Worm (Caenorhabditis elegans): Measurements from ENCODE around the gene col-140.

col-140 gene

DNA sequence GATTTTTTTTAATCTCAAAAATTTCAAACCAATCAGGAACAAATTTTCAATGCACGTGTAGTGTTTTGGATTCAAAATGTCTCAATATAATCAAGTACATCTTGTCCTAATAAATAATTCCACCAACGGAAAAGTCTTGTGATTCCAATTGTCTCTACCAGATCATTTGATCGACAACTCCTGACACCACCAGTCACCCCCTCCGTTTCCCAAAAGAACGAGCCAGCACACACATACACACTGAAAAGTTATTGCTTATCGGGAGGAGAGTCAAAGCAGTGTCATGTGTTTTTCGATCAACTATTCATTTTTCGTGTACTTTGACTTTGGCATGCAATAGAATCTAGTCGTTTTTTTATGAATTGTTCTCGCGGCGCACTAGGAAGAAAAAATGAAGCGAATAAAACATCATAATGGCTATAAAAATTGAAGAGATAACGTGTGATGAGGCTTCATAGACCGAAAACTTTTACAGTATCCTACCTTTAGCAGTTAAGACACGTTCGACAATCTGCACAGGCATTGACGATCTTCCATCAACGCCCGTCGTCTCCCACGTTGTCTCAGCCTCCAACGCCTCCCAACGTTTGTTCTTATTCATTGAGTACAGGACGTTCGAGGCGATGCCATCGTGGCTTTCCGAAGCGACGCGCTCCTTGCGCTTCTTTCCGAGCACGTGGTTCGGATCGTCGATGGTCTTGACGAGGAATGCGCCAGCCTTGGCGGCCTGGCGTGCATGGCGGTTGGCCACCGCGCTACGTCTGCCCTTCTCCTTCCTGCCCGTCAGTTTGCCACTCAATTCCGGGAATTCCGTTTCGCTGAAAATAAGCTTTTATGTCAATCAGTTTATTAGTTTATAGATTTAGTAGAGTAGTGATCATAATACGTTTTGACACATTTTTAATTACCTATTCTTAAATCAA is 7.0 kb upstream of the col-140 start:
- TF ChIP-seq ceh-31 (tag; optimal IDR thresholded peaks at IDR 0.05) (no peak), hlh-30 (tag; optimal IDR thresholded peaks at IDR 0.05; ENCODE audit: insufficient read depth) (peak; percentile 53), unc-42 (tag; optimal IDR thresholded peaks at IDR 0.05) (peak; percentile 9), pag-3 (tag; optimal IDR thresholded peaks at IDR 0.05; ENCODE audit: borderline replicate concordance) (no peak), tbx-2 (tag; optimal IDR thresholded peaks at IDR 0.05) (peak; percentile 23), F13H6.1 (tag; optimal IDR thresholded peaks at IDR 0.05) (peak; percentile 10)

DNA sequence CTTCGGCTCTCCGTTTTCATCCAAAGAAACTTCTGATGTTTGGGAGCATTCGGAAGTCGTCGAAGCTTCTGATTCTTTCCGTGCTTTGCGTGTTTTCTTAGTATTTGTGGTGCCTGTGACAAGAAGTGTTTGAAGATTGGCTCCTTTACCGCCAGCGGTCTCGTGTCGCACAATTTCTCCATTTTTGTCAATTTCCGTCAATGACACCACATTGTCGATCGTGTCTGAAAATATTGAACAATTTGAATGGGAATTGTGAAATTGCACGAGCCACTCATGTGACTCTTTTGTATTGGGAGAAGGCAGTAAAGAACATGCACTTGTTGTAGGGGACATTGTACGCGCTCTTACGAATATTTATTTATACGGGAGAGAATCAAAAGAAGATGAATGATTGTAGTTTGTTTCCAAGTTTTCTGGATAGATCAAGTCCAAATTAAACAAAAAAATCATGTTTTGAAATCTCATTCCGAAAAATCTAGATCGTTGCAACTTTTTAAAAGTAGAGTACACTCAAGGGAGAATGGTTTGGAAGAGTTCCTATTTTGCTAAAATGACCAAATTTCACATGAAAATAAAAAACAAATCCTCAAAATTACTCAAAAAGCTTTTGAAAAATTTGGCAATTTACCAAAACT is 6.0 kb upstream of the col-140 start:
- TF ChIP-seq mec-3 (tag; optimal IDR thresholded peaks at IDR 0.05; ENCODE audit: borderline replicate concordance) (no peak), zip-5 (tag; optimal IDR thresholded peaks at IDR 0.05) (no peak), C08G9.2 (tag; optimal IDR thresholded peaks at IDR 0.05) (no peak), fax-1 (tag; optimal IDR thresholded peaks at IDR 0.05) (no peak), ceh-45 (GFP tag; IDR thresholded peaks at IDR 0.05) (no peak), tbx-7 (tag; optimal IDR thresholded peaks at IDR 0.05) (no peak), hlh-13 (GFP tag; optimal IDR thresholded peaks at IDR 0.05) (no peak), ceh-24 (tag; optimal IDR thresholded peaks at IDR 0.05) (no peak), nhr-232 (tag; optimal IDR thresholded peaks at IDR 0.05) (no peak), sox-4 (tag; optimal IDR thresholded peaks at IDR 0.05) (no peak), fkh-6 (tag; optimal IDR thresholded peaks at IDR 0.05) (no peak), ttx-3 (tag; optimal IDR thresholded peaks at IDR 0.05) (no peak), ceh-48 (tag; optimal IDR thresholded peaks at IDR 0.05) (no peak)

DNA sequence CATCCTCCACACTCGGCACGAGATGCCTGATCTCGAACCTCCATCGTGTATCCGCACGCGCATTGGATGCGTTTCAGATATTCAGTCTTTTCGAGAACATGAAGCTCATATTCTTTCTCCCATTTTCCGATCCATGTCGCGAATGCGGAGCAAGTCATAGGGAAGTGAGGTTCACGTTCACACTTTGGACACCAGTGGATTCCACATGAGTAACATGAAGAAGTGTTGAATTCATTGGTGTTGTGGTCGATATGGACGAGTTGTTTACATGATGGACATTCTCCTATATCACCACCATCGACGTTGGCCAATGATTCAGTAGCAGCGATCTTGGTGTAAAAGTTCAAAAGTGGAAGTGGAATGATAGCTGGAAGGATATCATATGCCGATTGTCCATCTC is 4.3 kb upstream of the col-140 start:
- TF ChIP-seq lim-6 (tag; optimal IDR thresholded peaks at IDR 0.05) = no peak
- TF ChIP-seq ets-4 (tag; optimal IDR thresholded peaks at IDR 0.05) = no peak
- TF ChIP-seq npax-4 (tag; optimal IDR thresholded peaks at IDR 0.05) = no peak
- TF ChIP-seq ceh-6 (GFP tag; optimal IDR thresholded peaks at IDR 0.05) = no peak
- TF ChIP-seq nhr-11 (tag; optimal IDR thresholded peaks at IDR 0.05) = no peak
- TF ChIP-seq ceh-24 (tag; optimal IDR thresholded peaks at IDR 0.05) = no peak
- TF ChIP-seq hlh-13 (GFP tag; optimal IDR thresholded peaks at IDR 0.05) = no peak
- no peak for TF ChIP-seq gmeb-2 (tag; optimal IDR thresholded peaks at IDR 0.05)

DNA sequence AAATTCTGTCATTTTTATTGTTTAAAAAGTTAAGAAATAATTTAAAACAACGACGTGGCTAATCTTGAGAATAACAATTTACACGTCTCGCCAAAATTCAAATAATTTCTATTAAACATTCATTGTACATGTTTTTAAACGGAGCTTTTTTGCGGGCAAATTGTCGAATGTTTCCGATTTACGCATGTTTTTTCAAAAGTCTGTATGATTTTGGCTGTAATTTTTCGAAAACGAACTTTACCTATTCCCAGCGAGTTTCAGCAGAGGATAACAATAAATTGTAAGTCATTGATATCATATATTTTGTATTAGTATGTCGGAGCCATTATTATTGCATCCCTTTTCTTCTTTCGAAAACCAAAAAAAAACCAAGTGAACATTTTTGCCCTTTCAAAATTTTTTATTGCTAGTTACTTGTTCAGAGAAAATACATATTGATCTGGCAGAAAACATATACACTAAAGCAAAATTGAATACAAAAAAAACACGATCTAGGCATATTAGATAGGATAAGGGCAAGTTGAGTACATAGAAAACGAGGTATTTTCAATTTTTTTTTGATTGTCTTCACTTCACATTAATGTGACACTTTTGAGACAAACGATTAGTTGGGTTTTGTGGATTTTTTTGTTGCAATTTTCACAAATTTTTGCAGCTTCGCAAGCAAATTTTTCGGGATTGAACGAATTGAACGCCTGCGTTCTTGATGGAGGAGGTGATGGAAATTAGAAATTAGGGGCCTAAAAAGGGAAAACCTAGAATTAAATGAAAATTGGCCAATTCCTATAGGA is 2.1 kb upstream of the col-140 start, which contains the start of gene F26F12.2:
Gene F26F12.2 (minus strand): TSS at position 38 of the 791 bp plus-strand sequence.
- TF ChIP-seq lin-11 (tag; optimal IDR thresholded peaks at IDR 0.05) = no peak
- TF ChIP-seq nhr-11 (tag; optimal IDR thresholded peaks at IDR 0.05) = no peak
- TF ChIP-seq ceh-48 (tag; optimal IDR thresholded peaks at IDR 0.05) = no peak
- TF ChIP-seq tbx-2 (tag; optimal IDR thresholded peaks at IDR 0.05) = no peak
- TF ChIP-seq ceh-22 (tag; optimal IDR thresholded peaks at IDR 0.05) = no peak
- no peak for TF ChIP-seq sdc-2 (tag; optimal IDR thresholded peaks at IDR 0.05)
- TF ChIP-seq syd-9 (tag; optimal IDR thresholded peaks at IDR 0.05) = no peak
- TF ChIP-seq pha-4 (tag; optimal IDR thresholded peaks at IDR 0.05) = no peak
- TF ChIP-seq C08G9.2 (tag; optimal IDR thresholded peaks at IDR 0.05) = no peak
- TF ChIP-seq hlh-13 (GFP tag; optimal IDR thresholded peaks at IDR 0.05) = no peak
- TF ChIP-seq pax-1 (tag; optimal IDR thresholded peaks at IDR 0.05) = no peak
- TF ChIP-seq ets-4 (tag; optimal IDR thresholded peaks at IDR 0.05) = no peak
- no peak for TF ChIP-seq K09A11.1 (tag; optimal IDR thresholded peaks at IDR 0.05; ENCODE audit: insufficient read depth)
- no peak for TF ChIP-seq ceh-18 (tag; optimal IDR thresholded peaks at IDR 0.05)
- TF ChIP-seq tbx-7 (tag; optimal IDR thresholded peaks at IDR 0.05) = no peak

Measured in whole organism, late embryonic.